Fruit fly (Drosophila melanogaster) whole organism, larva: Measurements from ENCODE around the gene CG43851.

ENCODE experiments used
- noc ChIP-seq: fragments of 200-800 bp; sonication (Bioruptor generic); optimal IDR thresholded peaks from 3 replicates; lab custom pipeline; 2019; ENCODE audit warnings: missing biosample characterization, mild to moderate bottlenecking, missing genetic modification characterization, moderate library complexity

CG43851 gene

DNA sequence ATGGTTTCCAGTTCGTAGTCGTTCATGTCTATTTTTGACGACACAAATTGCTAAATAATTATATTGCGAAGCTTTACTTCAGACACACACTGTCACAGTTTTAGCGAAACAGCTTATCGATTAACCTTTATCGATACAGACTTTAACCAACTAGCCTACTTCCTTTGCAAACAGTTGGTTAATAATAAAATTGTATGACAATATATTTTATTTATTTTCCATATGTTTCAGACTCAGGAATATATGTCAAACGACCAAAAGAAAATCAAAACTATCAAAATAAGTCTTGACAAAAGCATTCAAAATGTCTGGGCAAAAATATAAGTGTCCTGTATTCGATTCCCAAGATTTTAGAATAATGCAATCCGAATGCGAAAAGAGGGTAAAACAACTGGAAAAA lies at the start of gene CG43851, which contains the start of gene CG9962:
Gene CG43851 (plus strand): TSS at position 267 of the 400 bp plus-strand sequence.
Gene CG9962 (minus strand): TSS at position 101 of the 400 bp plus-strand sequence.
- TF ChIP-seq noc (tag; lab: Kevin White, UChicago): no peak

DNA sequence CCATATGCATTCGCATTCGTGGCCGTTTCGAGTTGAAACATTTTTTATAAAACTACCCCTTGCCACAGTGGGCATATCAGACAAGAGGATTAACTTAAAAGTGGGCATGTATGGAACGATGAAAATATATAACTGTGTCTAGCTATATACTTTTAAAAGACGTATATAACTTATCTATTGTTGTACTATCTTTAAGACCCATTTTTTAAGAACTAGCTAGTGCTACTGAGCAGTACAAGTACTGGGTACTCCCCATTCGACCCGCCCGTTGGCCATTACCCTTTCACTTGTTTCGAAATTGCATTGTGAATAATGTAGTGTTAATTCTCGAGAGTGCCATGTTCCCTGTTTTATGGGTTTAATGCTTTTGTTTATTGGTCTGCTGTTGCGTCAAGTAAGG lies 41.0 kb upstream of the CG43851 start:
- TF ChIP-seq noc (tag; lab: Kevin White, UChicago): no peak

DNA sequence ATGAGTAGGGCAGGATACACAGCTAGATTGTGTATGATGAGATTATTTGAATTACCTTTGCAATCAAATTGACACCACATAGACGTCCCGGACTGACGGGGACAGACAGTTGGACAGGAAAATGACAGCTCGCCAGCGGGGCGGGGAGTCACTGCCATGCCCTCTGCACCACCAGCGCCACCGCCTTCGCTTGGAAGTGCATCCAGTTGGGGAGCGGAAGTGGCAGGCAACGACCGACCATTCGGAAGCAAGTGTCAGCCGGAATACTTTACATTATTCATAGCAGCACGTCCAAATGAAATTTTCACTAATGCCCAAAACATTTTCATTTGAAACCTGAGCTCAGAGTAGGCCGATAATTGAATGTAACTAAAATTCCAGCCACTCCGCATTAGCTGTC lies 38.0 kb upstream of the CG43851 start, which contains the start of gene CG15395:
Gene CG15395 (plus strand): TSS at position 301 of the 400 bp plus-strand sequence.
- no peak for TF ChIP-seq noc (tag; lab: Kevin White, UChicago)

DNA sequence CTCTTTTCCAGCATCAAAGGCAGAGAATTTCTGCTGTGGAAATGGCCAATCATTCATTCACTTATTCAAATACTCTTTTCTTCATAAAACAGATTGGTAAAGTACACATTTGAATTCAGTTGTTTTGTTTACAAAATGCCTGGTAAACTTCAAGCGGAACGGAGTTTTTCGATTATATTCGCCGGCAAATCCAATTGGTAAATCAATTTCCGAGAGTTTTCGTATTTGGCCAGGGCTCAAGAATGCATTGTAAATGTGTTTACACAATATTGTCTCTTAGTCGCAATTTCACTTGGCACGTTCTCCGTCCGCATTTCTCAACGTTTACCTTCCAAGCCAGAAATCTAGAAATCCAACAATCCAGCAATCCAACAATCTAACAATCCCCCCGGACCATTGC lies 27.8 kb upstream of the CG43851 start, which contains the start of gene CG43403:
Gene CG43403 (plus strand): TSS at position 301 of the 400 bp plus-strand sequence.
- TF ChIP-seq noc (tag; lab: Kevin White, UChicago): no peak

DNA sequence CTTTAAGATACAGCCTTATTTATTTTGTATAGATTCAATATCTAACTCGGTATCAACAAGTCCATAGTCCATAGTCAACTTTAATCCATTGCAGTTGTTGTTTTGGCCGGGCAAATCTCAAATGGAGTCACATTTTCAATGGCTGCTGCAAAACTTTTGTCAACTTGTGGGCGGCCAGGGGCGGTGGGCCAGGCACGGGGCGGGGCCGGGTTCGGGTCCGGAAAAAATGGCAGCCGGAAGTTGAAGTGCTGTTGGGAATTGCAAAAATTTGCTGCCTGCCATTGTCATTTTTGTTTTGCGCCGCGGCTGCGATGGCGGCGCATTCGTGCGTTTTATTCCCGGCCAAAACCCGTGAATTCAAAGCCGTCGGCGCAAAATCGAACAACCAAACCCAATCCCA lies 23.7 kb upstream of the CG43851 start:
- no peak for TF ChIP-seq noc (tag; lab: Kevin White, UChicago)

DNA sequence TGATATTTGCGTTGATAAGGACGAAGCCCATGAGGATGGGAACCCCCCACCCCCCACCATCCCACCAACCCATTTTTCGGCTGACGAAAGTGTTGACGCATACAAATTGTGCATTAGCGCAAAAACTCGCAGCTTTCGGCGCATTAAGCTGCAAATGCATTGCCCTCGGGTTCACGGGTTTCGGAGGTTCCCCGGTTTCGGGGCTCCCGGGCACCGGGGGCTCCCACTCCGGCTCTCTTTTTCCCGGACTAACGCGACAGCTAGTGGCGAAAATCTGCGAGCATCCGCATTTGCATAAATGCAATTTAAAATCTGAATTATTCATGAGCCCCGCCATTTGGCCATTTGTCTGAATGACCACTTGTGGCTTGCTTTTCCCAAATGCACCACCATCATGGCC lies 20.2 kb upstream of the CG43851 start:
- no peak for TF ChIP-seq noc (tag; lab: Kevin White, UChicago)

DNA sequence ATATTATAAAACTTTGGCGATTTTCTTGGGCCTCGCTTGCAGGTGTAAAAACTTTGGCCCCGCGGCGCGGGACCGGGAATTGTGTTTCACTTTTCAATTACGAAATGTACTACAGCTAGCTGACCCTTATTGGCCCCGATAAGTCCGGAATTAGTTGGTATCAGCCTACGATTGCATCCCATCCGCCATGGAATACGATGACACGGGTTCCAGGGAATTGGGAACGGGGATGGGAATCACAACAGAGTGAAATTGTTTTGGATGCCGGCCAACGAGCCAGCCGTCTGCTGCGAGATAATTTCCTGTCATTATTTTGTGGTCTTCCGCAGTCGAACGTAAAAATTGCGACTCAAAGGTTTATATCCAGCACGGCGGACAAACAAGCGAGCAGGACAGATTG lies 18.9 kb upstream of the CG43851 start:
- no peak for TF ChIP-seq noc (tag; lab: Kevin White, UChicago)

DNA sequence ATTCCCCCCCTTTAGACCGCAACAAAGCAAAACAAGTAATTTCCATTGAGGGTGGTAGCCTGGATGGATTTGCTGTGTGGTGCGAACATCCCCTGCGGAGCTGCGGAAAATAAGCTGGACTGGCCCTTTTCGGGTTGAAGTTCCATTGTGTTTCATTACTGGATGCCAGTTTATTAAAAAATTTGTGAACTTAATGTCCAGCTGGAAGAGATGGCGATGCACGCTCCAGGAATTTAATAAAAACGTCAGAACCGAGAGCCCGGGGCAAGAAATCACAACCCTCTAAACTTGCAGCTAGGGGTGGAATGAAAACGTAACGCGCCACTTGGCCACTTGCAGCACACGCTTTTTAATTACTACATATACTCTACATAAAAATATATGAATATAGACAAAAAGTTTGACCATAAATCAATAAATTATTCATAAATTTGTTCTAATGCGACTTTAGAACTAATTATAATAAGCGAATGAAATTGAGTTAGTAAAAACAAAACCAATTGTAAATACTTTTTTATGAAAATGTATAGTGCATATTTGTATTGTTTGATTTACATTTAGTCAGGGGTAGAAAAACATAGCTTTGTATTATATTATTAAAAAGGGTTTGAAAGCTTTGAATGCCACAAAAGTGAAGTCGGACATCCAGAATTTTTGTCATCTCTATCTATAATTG lies 11.2 kb upstream of the CG43851 start:
- TF ChIP-seq noc (tag; lab: Kevin White, UChicago): no peak

DNA sequence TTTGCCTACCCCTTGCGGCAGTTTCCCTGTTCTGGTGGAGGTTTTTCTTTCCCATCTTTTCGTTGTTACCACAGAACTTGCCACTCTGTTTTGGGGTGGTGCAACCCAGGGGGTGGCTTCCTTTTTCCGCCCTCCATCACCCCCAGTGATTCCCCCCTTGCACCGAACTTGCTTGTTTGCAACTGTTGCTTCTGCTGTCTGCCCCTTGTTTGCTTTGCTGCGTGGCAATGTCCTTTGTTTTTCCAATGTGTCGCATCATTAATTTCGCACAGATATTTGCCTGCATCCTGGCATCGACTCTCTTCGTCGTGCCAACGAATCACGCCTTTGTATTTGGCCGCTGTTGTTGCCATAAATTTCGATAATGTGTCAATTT lies 10.7 kb upstream of the CG43851 start:
- no peak for TF ChIP-seq noc (tag; lab: Kevin White, UChicago)

DNA sequence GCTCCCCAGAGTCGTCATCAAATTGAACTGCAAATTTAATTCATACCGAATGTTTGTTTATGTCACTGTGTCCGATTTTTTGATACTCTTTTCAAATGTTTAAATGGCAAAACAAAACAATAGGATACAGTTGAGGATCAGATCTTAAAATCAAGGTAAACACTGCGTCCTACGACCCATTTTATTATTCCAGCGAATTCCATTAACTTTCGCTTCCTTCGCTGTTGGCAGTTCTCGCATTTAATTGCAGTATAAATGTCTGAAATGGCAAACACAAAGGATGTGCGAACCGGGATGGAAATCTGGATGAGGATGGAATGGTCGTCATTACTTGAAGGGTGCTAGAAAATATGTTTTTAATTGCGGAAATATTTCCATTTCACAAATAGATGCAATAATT lies 4.6 kb downstream of the CG43851 start, which contains the start of gene CG33125:
Gene CG33125 (minus strand): TSS at position 101 of the 400 bp plus-strand sequence.
- TF ChIP-seq noc (tag; lab: Kevin White, UChicago): no peak

DNA sequence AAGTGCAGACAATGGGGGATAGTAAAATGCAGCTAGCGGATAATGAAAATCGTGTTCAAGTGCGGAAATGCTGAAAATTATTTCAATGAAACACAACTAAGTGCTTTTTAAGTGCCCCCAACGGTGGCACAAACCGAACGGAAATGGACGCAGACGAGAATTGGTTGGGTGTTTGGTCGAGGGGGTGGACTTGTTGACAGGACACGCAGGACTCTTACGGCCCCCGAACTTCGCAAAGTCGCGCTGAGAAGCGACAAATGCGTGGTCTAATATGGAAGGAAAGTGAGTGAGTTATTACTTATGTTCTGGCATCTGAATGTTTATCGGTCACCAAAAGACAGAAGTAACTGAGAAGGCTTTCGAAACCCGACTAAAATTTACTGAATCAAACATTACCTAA lies 5.1 kb downstream of the CG43851 start, which contains the start of gene Prosbeta4R1:
Gene Prosbeta4R1 (plus strand): TSS at position 301 of the 400 bp plus-strand sequence.
- no peak for TF ChIP-seq noc (tag; lab: Kevin White, UChicago)

DNA sequence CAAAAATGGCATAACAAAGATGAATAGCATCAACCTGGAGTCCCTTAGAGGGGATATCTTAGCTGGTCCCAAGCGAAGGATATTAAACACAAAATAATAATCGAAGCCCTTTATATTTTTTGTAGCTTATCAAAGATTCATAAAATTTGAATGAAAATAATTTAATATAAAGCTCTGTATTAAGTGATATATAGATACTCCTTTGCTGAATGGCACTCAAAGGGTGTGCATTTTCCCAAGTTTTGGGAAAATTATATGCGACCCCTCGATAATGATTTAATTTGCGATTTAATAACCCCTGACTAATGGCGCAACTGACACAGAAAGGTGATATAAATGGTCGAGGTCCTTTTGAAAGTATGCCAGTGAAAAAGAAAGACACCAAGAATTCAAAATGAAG lies 6.1 kb downstream of the CG43851 start, which contains the start of gene Or23a:
Gene Or23a (plus strand): TSS at position 301 of the 400 bp plus-strand sequence.
- TF ChIP-seq noc (tag; lab: Kevin White, UChicago): no peak

DNA sequence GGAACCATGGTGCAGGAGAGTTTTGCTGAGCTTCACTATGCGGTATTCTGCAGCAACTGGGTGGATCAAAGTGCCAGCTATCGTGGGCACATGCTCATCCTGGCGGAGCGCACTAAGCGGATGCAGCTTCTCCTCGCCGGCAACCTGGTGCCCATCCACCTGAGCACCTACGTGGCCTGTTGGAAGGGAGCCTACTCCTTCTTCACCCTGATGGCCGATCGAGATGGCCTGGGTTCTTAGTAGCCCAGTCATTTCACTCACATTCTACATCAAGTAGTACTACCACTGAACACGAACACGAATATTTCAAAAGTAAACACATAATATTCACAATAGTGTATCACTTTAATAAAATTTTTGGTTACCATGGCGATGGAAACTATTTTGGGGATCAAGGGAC lies 7.4 kb downstream of the CG43851 start, which contains the start of gene Prosbeta4R2:
Gene Prosbeta4R2 (plus strand): TSS at position 301 of the 400 bp plus-strand sequence.
- no peak for TF ChIP-seq noc (tag; lab: Kevin White, UChicago)

DNA sequence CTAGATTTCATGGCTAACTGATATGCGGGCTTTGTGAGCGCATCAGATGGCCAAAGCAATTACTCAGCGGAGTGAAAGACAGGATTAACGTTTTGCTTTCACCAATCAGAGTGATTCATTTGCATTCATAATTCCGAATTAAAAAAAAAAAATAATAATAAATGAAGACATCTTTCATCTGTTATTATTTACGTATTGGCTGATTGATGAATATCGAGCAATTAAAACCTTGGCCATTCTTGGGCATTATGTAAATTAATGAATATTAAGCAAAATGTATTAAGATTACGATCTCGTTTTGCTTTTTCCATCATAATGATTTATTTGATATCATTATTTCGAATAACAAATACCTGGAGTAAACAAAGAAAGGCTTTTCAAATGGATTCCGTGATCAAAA lies 17.1 kb downstream of the CG43851 start, which contains the start of gene Trf4:
Gene Trf4 (plus strand): TSS at position 301 of the 400 bp plus-strand sequence.
- TF ChIP-seq noc (tag; lab: Kevin White, UChicago): no peak

DNA sequence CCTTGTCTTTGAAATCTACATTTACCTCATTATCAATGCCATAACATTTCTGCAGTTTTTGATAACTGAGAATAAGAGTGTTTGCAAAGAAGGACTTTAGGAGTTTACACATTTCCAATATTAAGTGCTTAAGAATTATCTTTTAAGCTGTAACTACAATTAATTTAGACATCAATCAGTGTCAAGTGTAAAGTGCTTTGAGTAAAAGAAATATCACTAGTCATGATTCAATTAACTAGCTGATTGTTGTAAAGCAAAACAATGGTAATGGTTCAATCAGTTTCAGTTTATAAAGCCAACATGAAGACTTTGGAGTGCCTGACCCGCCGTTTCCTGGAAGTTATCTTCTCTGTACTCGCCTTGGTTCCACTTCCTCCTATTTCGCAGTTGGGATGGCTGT lies 21.8 kb downstream of the CG43851 start, which contains the start of gene Gr23a:
Gene Gr23a (plus strand): TSS at position 301 of the 400 bp plus-strand sequence.
- TF ChIP-seq noc (tag; lab: Kevin White, UChicago): no peak

DNA sequence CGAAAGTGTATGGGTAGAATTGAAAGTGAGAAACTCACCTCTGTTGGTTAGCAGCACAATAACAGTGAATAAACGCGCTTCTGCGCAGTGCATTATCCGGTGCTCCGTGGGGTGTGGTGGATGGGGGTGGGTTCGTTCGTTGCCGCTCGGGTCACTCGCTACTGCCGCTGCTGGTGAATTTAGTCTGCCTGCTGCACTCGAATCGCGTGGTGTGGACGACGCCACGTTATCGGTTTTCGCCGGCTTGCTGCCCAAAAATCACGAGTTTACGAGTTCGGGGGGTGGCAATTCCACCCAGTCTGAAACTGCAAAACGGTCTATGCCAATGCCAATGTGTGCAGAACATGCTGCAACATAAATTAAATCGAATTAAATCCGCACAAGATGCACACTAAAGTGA lies 29.9 kb downstream of the CG43851 start, which contains the start of gene Tmtc1:
Gene Tmtc1 (plus strand): TSS at position 182 of the 400 bp plus-strand sequence.
- no peak for TF ChIP-seq noc (tag; lab: Kevin White, UChicago)

DNA sequence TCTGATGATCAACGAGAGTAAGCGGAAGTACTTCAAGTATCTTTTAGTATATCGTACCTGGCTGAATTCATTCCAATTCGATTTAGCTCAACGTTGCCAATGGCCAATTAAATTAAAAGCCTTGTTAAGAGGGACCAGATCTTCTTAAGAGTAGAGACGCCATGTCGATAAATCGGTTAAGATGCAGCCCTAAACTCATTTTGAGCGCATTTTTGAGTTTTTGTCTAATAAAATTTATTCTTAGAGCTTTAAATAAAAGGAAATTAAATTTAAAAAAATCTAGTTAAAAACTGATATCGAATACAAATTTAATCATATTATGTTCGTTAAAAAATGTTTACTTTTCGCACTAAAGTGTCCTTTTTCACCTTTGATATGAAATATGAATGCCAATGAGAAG lies 48.7 kb downstream of the CG43851 start, which contains the start of gene Trf5:
Gene Trf5 (minus strand): TSS at position 101 of the 400 bp plus-strand sequence.
- no peak for TF ChIP-seq noc (tag; lab: Kevin White, UChicago)
